Fruit fly (Drosophila melanogaster) whole organism, prepupa: ENCODE measurements around the gene neb.

ENCODE experiments used
- Blimp-1 ChIP-seq: fragments of 200-800 bp; sonication (Bioruptor generic); optimal IDR thresholded peaks from 3 replicates; lab custom pipeline; 2017; ENCODE audit warnings: missing biosample characterization, missing genetic modification characterization, mild to moderate bottlenecking, moderate library complexity, missing genetic modification reagents
- CG10669 ChIP-seq: fragments of 200-800 bp; sonication (Bioruptor generic); optimal IDR thresholded peaks from 3 replicates; lab custom pipeline; 2018; ENCODE audit warnings: missing biosample characterization, mild to moderate bottlenecking, missing genetic modification characterization, moderate library complexity
- CG11762 ChIP-seq: fragments of 200-800 bp; sonication (Bioruptor generic); optimal IDR thresholded peaks from 3 replicates; lab custom pipeline; 2016; ENCODE audit warnings: missing biosample characterization, missing genetic modification characterization; ENCODE audit not compliant: insufficient read depth
- CG15336 ChIP-seq: fragments of 200-800 bp; sonication (Bioruptor generic); IDR thresholded peaks from 2 replicates; pipeline ENCODE4 v1.3.6; 2022; ENCODE audit warnings: missing biosample characterization, missing genetic modification characterization
- CG1621 ChIP-seq: fragments of 200-800 bp; sonication (Bioruptor generic); optimal IDR thresholded peaks from 3 replicates; lab custom pipeline; 2018; ENCODE audit warnings: missing biosample characterization, mild to moderate bottlenecking, missing genetic modification characterization
- CG31627 ChIP-seq: fragments of 200-800 bp; sonication (Bioruptor generic); optimal IDR thresholded peaks from 3 replicates; lab custom pipeline; 2016; ENCODE audit warnings: missing biosample characterization, missing genetic modification characterization
- CG32006 ChIP-seq: fragments of 200-800 bp; sonication (Bioruptor generic); optimal IDR thresholded peaks from 3 replicates; lab custom pipeline; 2017; ENCODE audit warnings: missing biosample characterization, mild to moderate bottlenecking, missing genetic modification characterization
- CG6163 ChIP-seq: fragments of 200-800 bp; sonication (Bioruptor generic); IDR thresholded peaks from 3 replicates; pipeline ENCODE4 v1.3.6; 2022; ENCODE audit warnings: missing biosample characterization, missing genetic modification characterization
- CG6276 ChIP-seq: fragments of 200-800 bp; sonication (Bioruptor generic); optimal IDR thresholded peaks from 2 replicates; lab custom pipeline; 2017; ENCODE audit warnings: missing biosample characterization, mild to moderate bottlenecking, missing genetic modification characterization
- CG6854 ChIP-seq: fragments of 200-800 bp; sonication (Bioruptor generic); optimal IDR thresholded peaks from 2 replicates; lab custom pipeline; 2017; ENCODE audit warnings: missing biosample characterization, mild to moderate bottlenecking, missing genetic modification characterization
- CG7368 ChIP-seq: fragments of 200-800 bp; sonication (Bioruptor generic); optimal IDR thresholded peaks from 3 replicates; lab custom pipeline; 2016; ENCODE audit warnings: missing biosample characterization, missing genetic modification characterization
- CG8632 ChIP-seq: fragments of 200-800 bp; sonication (Bioruptor generic); optimal IDR thresholded peaks from 3 replicates; lab custom pipeline; 2016; ENCODE audit warnings: missing biosample characterization, missing genetic modification characterization
- CG9139 ChIP-seq: fragments of 200-800 bp; sonication (Bioruptor generic); optimal IDR thresholded peaks from 3 replicates; lab custom pipeline; 2017; ENCODE audit warnings: missing biosample characterization, mild to moderate bottlenecking, missing genetic modification characterization
- Eip78C ChIP-seq: fragments of 200-800 bp; sonication (Bioruptor generic); peaks from one replicate; lab custom pipeline; 2016; ENCODE audit warnings: missing biosample characterization, missing genetic modification characterization
- Eip93F ChIP-seq: fragments of 200-800 bp; sonication (Bioruptor generic); optimal IDR thresholded peaks from 2 replicates; lab custom pipeline; 2016; ENCODE audit warnings: missing biosample characterization, mild to moderate bottlenecking, missing genetic modification characterization
- Ets21C ChIP-seq: fragments of 200-800 bp; sonication (Bioruptor generic); optimal IDR thresholded peaks from 3 replicates; lab custom pipeline; 2016; ENCODE audit warnings: missing biosample characterization, missing genetic modification characterization
- Hr38 ChIP-seq: sonication (Bioruptor generic); optimal IDR thresholded peaks from 2 replicates; lab custom pipeline; 2016; ENCODE audit warnings: missing biosample characterization, missing genetic modification characterization
- Hr39 ChIP-seq: fragments of 200-800 bp; sonication (Bioruptor generic); optimal IDR thresholded peaks from 2 replicates; lab custom pipeline; 2016; ENCODE audit warnings: missing biosample characterization, missing genetic modification characterization
- Lpt ChIP-seq: fragments of 200-800 bp; sonication (Bioruptor generic); optimal IDR thresholded peaks from 3 replicates; lab custom pipeline; 2016; ENCODE audit warnings: missing biosample characterization, missing genetic modification characterization
- Met ChIP-seq: fragments of 200-800 bp; sonication (Bioruptor generic); optimal IDR thresholded peaks from 3 replicates; lab custom pipeline; 2016; ENCODE audit warnings: missing biosample characterization, missing genetic modification characterization
- Smox ChIP-seq: fragments of 200-800 bp; sonication (Bioruptor generic); optimal IDR thresholded peaks from 3 replicates; lab custom pipeline; 2016; ENCODE audit warnings: missing biosample characterization, missing genetic modification characterization
- Sox102F ChIP-seq: fragments of 200-800 bp; sonication (Bioruptor generic); optimal IDR thresholded peaks from 2 replicates; lab custom pipeline; 2016; ENCODE audit warnings: missing biosample characterization, mild to moderate bottlenecking, missing genetic modification characterization
- Sox14 ChIP-seq: fragments of 200-800 bp; sonication (Bioruptor generic); optimal IDR thresholded peaks from 3 replicates; lab custom pipeline; 2016; ENCODE audit warnings: missing biosample characterization, missing genetic modification characterization
- Sox15 ChIP-seq: fragments of 200-800 bp; sonication (Bioruptor generic); optimal IDR thresholded peaks from 3 replicates; lab custom pipeline; 2016; ENCODE audit warnings: missing biosample characterization, missing genetic modification characterization
- acj6 ChIP-seq: fragments of 200-800 bp; sonication (Bioruptor generic); optimal IDR thresholded peaks from 3 replicates; lab custom pipeline; 2016; ENCODE audit warnings: missing biosample characterization, missing genetic modification characterization
- cyc ChIP-seq: fragments of 200-800 bp; sonication (Bioruptor generic); optimal IDR thresholded peaks from 3 replicates; lab custom pipeline; 2016; ENCODE audit warnings: missing biosample characterization, missing genetic modification characterization
- dsx ChIP-seq: fragments of 200-800 bp; optimal IDR thresholded peaks from 3 replicates; lab custom pipeline; 2019; ENCODE audit warnings: missing biosample characterization, mild to moderate bottlenecking, missing genetic modification characterization, moderate library complexity; ENCODE audit not compliant: poor library complexity, severe bottlenecking
- eg ChIP-seq: fragments of 200-800 bp; sonication (Bioruptor generic); IDR thresholded peaks from 3 replicates; pipeline ENCODE4 v1.3.6; 2022; ENCODE audit warnings: missing biosample characterization, missing genetic modification characterization
- esn ChIP-seq: fragments of 200-800 bp; sonication (Bioruptor generic); optimal IDR thresholded peaks from 2 replicates; lab custom pipeline; 2016; ENCODE audit warnings: missing biosample characterization, mild to moderate bottlenecking, missing genetic modification characterization, moderate library complexity
- fd59A ChIP-seq: fragments of 200-800 bp; sonication (Bioruptor generic); optimal IDR thresholded peaks from 2 replicates; lab custom pipeline; 2017; ENCODE audit warnings: missing biosample characterization, mild to moderate bottlenecking, missing genetic modification characterization, missing genetic modification reagents
- fkh ChIP-seq: fragments of 200-800 bp; sonication (Bioruptor generic); optimal IDR thresholded peaks from 3 replicates; lab custom pipeline; 2017; ENCODE audit warnings: missing biosample characterization, mild to moderate bottlenecking, missing genetic modification characterization, moderate library complexity
- lz ChIP-seq: fragments of 200-800 bp; sonication (Bioruptor generic); optimal IDR thresholded peaks from 3 replicates; lab custom pipeline; 2016; ENCODE audit warnings: missing biosample characterization, missing genetic modification characterization
- pdm3 ChIP-seq: fragments of 200-800 bp; sonication (Bioruptor generic); optimal IDR thresholded peaks from 3 replicates; lab custom pipeline; 2016; ENCODE audit warnings: missing biosample characterization, missing genetic modification characterization
- spab ChIP-seq: fragments of 200-800 bp; sonication (Bioruptor generic); optimal IDR thresholded peaks from 2 replicates; lab custom pipeline; 2017; ENCODE audit warnings: missing biosample characterization, mild to moderate bottlenecking, missing genetic modification characterization, missing genetic modification reagents

neb gene

DNA sequence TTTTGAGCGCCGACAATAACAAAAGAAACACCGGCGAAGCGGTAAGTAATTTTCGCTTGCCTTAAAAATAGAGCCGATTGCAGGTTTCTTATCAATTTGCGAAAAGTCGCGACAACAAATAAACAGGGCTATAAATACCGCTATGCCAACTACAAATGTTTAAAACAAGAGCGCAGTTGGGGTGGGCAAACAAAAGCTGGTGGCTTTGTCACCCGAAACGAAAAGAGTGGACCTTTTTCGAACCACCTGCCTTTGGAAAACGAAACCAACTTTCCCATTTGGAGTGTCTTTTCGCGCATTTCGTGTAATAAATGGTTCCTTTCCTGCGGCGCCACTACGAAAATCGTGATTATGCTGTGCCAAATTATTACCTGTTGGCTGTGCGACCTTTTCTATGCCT is 22.6 kb downstream of the neb start:
- TF ChIP-seq fkh, result peak; percentile 8
- no peak for TF ChIP-seq CG15336 (GFP tag; lab: Robert Waterston, UW)

DNA sequence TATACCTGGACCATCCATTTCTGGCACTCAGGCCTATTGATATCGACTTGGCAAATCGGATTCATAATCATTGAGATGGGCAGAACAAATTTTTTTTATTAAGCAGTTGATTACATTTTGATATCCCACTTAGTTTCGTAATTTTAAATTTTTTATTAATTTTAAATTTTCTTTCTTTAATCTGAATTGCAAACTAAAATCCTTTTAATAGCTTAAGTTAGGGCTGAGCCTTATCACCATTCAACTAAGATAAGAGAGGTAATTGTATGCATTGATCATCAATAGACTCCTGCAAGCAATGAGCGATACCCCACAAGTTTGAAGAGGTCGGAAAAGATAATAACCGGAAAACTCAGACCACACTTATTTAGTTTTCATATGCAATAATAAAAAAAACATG is 28.5 kb downstream of the neb start, which contains the start of gene CG13970:
Gene CG13970, minus strand, starts transcription at position 101 of the 400 bp plus-strand sequence.
- no peak for TF ChIP-seq CG10669 (GFP tag; lab: Kevin White, UChicago)
- no peak for TF ChIP-seq Eip93F (GFP tag; lab: Kevin White, UChicago)
- no peak for TF ChIP-seq CG15336 (GFP tag; lab: Robert Waterston, UW)
- no peak for TF ChIP-seq Lpt
- TF ChIP-seq pdm3 (GFP tag; lab: Kevin White, UChicago), result no peak
- TF ChIP-seq CG11762 (GFP tag; lab: Kevin White, UChicago), result no peak
- TF ChIP-seq Sox14 (GFP tag; lab: Kevin White, UChicago), result no peak
- no peak for TF ChIP-seq CG6854
- TF ChIP-seq Hr39 (GFP tag; lab: Kevin White, UChicago), result no peak
- TF ChIP-seq eg (GFP tag; lab: Robert Waterston, UW), result no peak
- no peak for TF ChIP-seq CG32006 (GFP tag; lab: Kevin White, UChicago)
- no peak for TF ChIP-seq dsx (GFP tag; lab: Kevin White, UChicago)
- no peak for TF ChIP-seq CG6276 (GFP tag; lab: Kevin White, UChicago)
- no peak for TF ChIP-seq CG7368 (GFP tag; lab: Kevin White, UChicago)
- TF ChIP-seq Met, result no peak
- TF ChIP-seq CG6163 (GFP tag; lab: Robert Waterston, UW), result no peak
- no peak for TF ChIP-seq spab (GFP tag; lab: Kevin White, UChicago)
- no peak for TF ChIP-seq Ets21C (GFP tag; lab: Kevin White, UChicago)
- no peak for TF ChIP-seq lz
- TF ChIP-seq, all 60 proteins: peak for 0

DNA sequence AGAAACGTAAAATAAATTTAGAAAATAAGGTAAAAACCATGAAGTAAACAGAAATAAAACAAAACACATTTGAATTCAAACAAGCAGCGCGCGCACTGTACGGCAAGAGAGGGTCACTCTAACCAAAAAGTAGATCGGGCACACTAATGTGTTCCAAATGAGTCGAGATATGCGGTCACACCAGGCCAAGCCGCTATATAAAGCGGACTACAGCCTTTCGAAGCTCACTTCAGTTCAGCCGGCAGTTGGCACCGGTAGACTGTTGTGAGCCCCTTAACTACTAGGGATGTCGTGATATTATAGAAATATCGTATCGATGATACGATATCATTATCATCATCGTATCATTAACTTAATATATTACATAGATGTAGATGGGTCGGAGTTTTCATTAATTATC is 29.0 kb downstream of the neb start:
- TF ChIP-seq eg (GFP tag; lab: Robert Waterston, UW) (no peak), spab (GFP tag; lab: Kevin White, UChicago) (no peak), CG9139 (no peak), acj6 (no peak)

DNA sequence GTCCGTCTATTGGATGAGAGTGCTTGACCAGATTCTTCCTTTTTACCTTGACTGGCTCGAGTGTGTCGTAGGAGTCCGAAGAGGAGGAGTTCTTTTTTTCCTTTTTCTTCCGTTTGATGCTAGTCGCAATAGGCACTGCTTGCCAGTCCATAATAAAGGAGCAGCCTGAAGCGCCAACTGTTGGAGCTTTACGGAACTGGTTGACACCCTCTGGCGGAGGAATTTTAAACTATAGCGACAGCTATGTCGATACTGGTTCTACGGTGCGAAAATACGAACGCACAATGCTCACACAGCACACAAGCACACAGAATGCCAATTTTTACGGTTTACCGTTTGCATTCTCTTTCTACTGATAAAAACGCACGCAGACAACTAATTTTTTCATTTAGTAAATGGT is 31.0 kb downstream of the neb start:
- TF ChIP-seq Smox, result no peak
- peak; percentile 20 for TF ChIP-seq lz
- TF ChIP-seq CG31627 (GFP tag; lab: Kevin White, UChicago), result peak; percentile 39
- TF ChIP-seq Eip78C (GFP tag; lab: Kevin White, UChicago), result peak; percentile 7
- TF ChIP-seq Met, result peak; percentile 1
- no peak for TF ChIP-seq pdm3 (GFP tag; lab: Kevin White, UChicago)
- TF ChIP-seq CG8632, result no peak
- TF ChIP-seq cyc (GFP tag; lab: Kevin White, UChicago), result peak; percentile 14
- peak; percentile 17 for TF ChIP-seq esn (GFP tag; lab: Kevin White, UChicago)
- TF ChIP-seq Hr38, result no peak
- peak; percentile 35 for TF ChIP-seq Hr39 (GFP tag; lab: Kevin White, UChicago)
- TF ChIP-seq dsx (GFP tag; lab: Kevin White, UChicago), result no peak
- peak; percentile 78 for TF ChIP-seq CG1621

DNA sequence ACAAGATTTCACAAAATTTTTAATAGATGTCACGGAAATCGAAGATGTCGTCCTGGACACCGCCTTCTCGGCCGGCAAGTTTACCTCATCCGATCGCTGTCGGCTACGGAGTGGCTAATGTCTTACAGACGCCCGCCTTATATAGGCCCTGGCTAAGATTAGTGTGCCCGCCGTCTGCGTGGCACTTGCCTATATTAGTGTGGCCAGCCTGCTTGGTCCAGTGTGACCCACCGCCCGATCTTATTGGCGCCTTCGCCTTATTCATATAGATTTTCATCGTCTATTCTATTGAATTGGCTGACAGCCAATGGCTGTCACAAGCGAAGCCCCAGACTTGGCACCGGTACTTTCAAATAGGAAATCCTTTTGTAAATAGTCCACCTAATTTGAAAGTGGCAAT is 40.3 kb downstream of the neb start:
- TF ChIP-seq acj6 (no peak), Hr39 (GFP tag; lab: Kevin White, UChicago) (no peak), fd59A (no peak), CG6854 (no peak), cyc (GFP tag; lab: Kevin White, UChicago) (no peak), Sox15 (GFP tag; lab: Kevin White, UChicago) (no peak), CG11762 (GFP tag; lab: Kevin White, UChicago) (no peak), Sox102F (GFP tag; lab: Kevin White, UChicago) (no peak), Blimp-1 (GFP tag; lab: Kevin White, UChicago) (no peak), CG31627 (GFP tag; lab: Kevin White, UChicago) (no peak)
